Fruit fly (Drosophila melanogaster) whole organism, embryonic: ENCODE results near the gene CG15530.

Experiments
- Atf6 ChIP-seq: fragments of 200-800 bp; sonication (Bioruptor generic); IDR thresholded peaks from 2 replicates; pipeline ENCODE4 v1.3.6; 2022; ENCODE audit warnings: missing biosample characterization, missing genetic modification characterization
- Awh ChIP-seq: fragments of 200-800 bp; sonication (Bioruptor generic); IDR thresholded peaks from 2 replicates; pipeline ENCODE4, ENCODE4 v1.3.6; 2022; ENCODE audit warnings: missing biosample characterization, missing genetic modification characterization
- Bgb ChIP-seq: fragments of 200-800 bp; sonication (Bioruptor generic); IDR thresholded peaks from 2 replicates; pipeline ENCODE4 v1.3.6; 2022; ENCODE audit warnings: missing biosample characterization, missing genetic modification characterization; ENCODE audit not compliant: partially characterized antibody
- BtbVII ChIP-seq: fragments of 200-800 bp; sonication (Bioruptor generic); optimal IDR thresholded peaks from 3 replicates; lab custom pipeline; 2017; ENCODE audit warnings: missing biosample characterization, mild to moderate bottlenecking, missing genetic modification characterization
- C15 ChIP-seq: fragments of 200-800 bp; sonication (Bioruptor generic); IDR thresholded peaks from 3 replicates; pipeline ENCODE4 v1.3.6; 2022; ENCODE audit warnings: missing biosample characterization, missing genetic modification characterization
- CG10431 ChIP-seq: fragments of 200-800 bp; sonication (Bioruptor generic); optimal IDR thresholded peaks from 3 replicates; lab custom pipeline; 2018; ENCODE audit warnings: missing biosample characterization, mild to moderate bottlenecking, missing genetic modification characterization
- CG11085 ChIP-seq: fragments of 200-800 bp; sonication (Bioruptor generic); IDR thresholded peaks from 2 replicates; pipeline ENCODE4 v1.3.6; 2022; ENCODE audit warnings: missing biosample characterization, missing genetic modification characterization
- CG11695 ChIP-seq: fragments of 200-800 bp; sonication (Bioruptor generic); IDR thresholded peaks from 3 replicates; pipeline ENCODE4 v1.3.6; 2022; ENCODE audit warnings: missing biosample characterization, missing genetic modification characterization
- CG12299 ChIP-seq: fragments of 200-800 bp; sonication (Bioruptor generic); optimal IDR thresholded peaks from 2 replicates; lab custom pipeline; 2018; ENCODE audit warnings: missing biosample characterization, mild to moderate bottlenecking, missing genetic modification characterization
- CG12391 ChIP-seq: fragments of 200-800 bp; sonication (Bioruptor generic); optimal IDR thresholded peaks from 3 replicates; lab custom pipeline; 2018; ENCODE audit warnings: missing biosample characterization, mild to moderate bottlenecking, missing genetic modification characterization, moderate library complexity
- CG12769 ChIP-seq: fragments of 200-800 bp; sonication (Bioruptor generic); optimal IDR thresholded peaks from 2 replicates; lab custom pipeline; 2019; ENCODE audit warnings: missing biosample characterization, mild to moderate bottlenecking, missing genetic modification characterization, moderate library complexity
- CG13287 ChIP-seq: fragments of 200-800 bp; sonication (Bioruptor generic); IDR thresholded peaks from 2 replicates; pipeline ENCODE4 v1.3.6; 2022; ENCODE audit warnings: missing biosample characterization, missing genetic modification characterization; ENCODE audit not compliant: partially characterized antibody
- CG14965 ChIP-seq: fragments of 200-800 bp; sonication (Bioruptor generic); optimal IDR thresholded peaks from 2 replicates; lab custom pipeline; 2016; ENCODE audit warnings: missing biosample characterization, missing genetic modification characterization, borderline replicate concordance
- CG1603 ChIP-seq: fragments of 200-800 bp; sonication (Bioruptor generic); optimal IDR thresholded peaks from 2 replicates; lab custom pipeline; 2019; ENCODE audit warnings: missing biosample characterization, mild to moderate bottlenecking, missing genetic modification characterization, moderate library complexity
- CG16813 ChIP-seq: fragments of 200-800 bp; sonication (Bioruptor generic); IDR thresholded peaks from 3 replicates; pipeline ENCODE4 v1.3.6; 2022; ENCODE audit warnings: missing biosample characterization, missing genetic modification characterization; ENCODE audit not compliant: partially characterized antibody
- CG17186 ChIP-seq: fragments of 200-800 bp; sonication (Bioruptor generic); optimal IDR thresholded peaks from 3 replicates; lab custom pipeline; 2017; ENCODE audit warnings: missing biosample characterization, missing genetic modification reagents, missing genetic modification characterization
- CG1792 ChIP-seq: fragments of 200-800 bp; sonication (Bioruptor generic); optimal IDR thresholded peaks from 2 replicates; lab custom pipeline; 2016; ENCODE audit warnings: missing biosample characterization, missing genetic modification characterization
- CG18262 ChIP-seq: fragments of 200-800 bp; optimal IDR thresholded peaks from 3 replicates; lab custom pipeline; 2019; ENCODE audit warnings: missing biosample characterization, mild to moderate bottlenecking, missing genetic modification characterization, moderate library complexity
- CG2116 ChIP-seq: fragments of 200-800 bp; sonication (Bioruptor generic); optimal IDR thresholded peaks from 3 replicates; lab custom pipeline; 2018; ENCODE audit warnings: missing biosample characterization, mild to moderate bottlenecking, missing genetic modification characterization
- CG3281 ChIP-seq: fragments of 200-800 bp; sonication (Bioruptor generic); optimal IDR thresholded peaks from 3 replicates; lab custom pipeline; 2017; ENCODE audit warnings: missing biosample characterization, mild to moderate bottlenecking, missing genetic modification characterization
- CG4854 ChIP-seq: fragments of 200-800 bp; sonication (Bioruptor generic); optimal IDR thresholded peaks from 2 replicates; lab custom pipeline; 2016; ENCODE audit warnings: missing biosample characterization, missing genetic modification characterization, inconsistent platforms
- CG5245 ChIP-seq: fragments of 200-800 bp; sonication (Bioruptor generic); optimal IDR thresholded peaks from 3 replicates; lab custom pipeline; 2016; ENCODE audit warnings: missing biosample characterization, missing genetic modification characterization
- CG7372 ChIP-seq: fragments of 200-800 bp; sonication (Bioruptor generic); IDR thresholded peaks from 2 replicates; pipeline ENCODE4 v1.3.6; 2022; ENCODE audit warnings: missing biosample characterization, missing genetic modification characterization
- CG7963 ChIP-seq: fragments of 200-800 bp; sonication (Bioruptor generic); IDR thresholded peaks from 3 replicates; pipeline ENCODE4 v1.3.6; 2022; ENCODE audit warnings: missing biosample characterization, missing genetic modification characterization; ENCODE audit not compliant: partially characterized antibody
- CG9609 ChIP-seq: fragments of 200-800 bp; sonication (Bioruptor generic); optimal IDR thresholded peaks from 3 replicates; lab custom pipeline; 2016; ENCODE audit warnings: missing biosample characterization, missing genetic modification characterization
- CG9932 ChIP-seq: fragments of 200-800 bp; sonication (Bioruptor generic); IDR thresholded peaks from 2 replicates; pipeline ENCODE4 v1.3.6; 2022; ENCODE audit warnings: missing biosample characterization, missing genetic modification characterization
- CrebB ChIP-seq: fragments of 200-800 bp; sonication (Bioruptor generic); optimal IDR thresholded peaks from 3 replicates; lab custom pipeline; 2018; ENCODE audit warnings: missing biosample characterization, mild to moderate bottlenecking, missing genetic modification characterization
- ERR ChIP-seq: fragments of 200-800 bp; sonication (Bioruptor generic); optimal IDR thresholded peaks from 2 replicates; lab custom pipeline; 2016; ENCODE audit warnings: missing biosample characterization, missing genetic modification characterization
- Eip74EF ChIP-seq, 2 experiments: fragments of 200-800 bp in 1 of 2; fragments of >200 bp in 1 of 2; sonication (Bioruptor generic) in 1 of 2; optimal IDR thresholded peaks; 2 replicates each; lab custom pipeline; 2017 to 2019; ENCODE audit warnings: missing biosample characterization in 2 of 2, missing genetic modification characterization in 2 of 2, mild to moderate bottlenecking in 1 of 2, moderate library complexity in 1 of 2
- Fer3 ChIP-seq: fragments of 200-800 bp; sonication (Bioruptor generic); optimal IDR thresholded peaks from 2 replicates; lab custom pipeline; 2018; ENCODE audit warnings: missing biosample characterization, mild to moderate bottlenecking, missing genetic modification characterization, moderate library complexity
- Lhr ChIP-seq: fragments of 200-800 bp; sonication (Bioruptor generic); optimal IDR thresholded peaks from 3 replicates; lab custom pipeline; 2017; ENCODE audit warnings: mild to moderate bottlenecking, missing biosample characterization, missing genetic modification reagents, missing genetic modification characterization
- Mes4 ChIP-seq: fragments of 200-800 bp; sonication (Bioruptor generic); optimal IDR thresholded peaks from 2 replicates; lab custom pipeline; 2016; ENCODE audit warnings: missing biosample characterization, missing genetic modification characterization
- PHDP ChIP-seq: fragments of 200-800 bp; sonication (Bioruptor generic); optimal IDR thresholded peaks from 3 replicates; lab custom pipeline; 2018; ENCODE audit warnings: missing biosample characterization, mild to moderate bottlenecking, missing genetic modification characterization, moderate library complexity
- Six4 ChIP-seq: fragments of 200-800 bp; sonication (Bioruptor generic); optimal IDR thresholded peaks from 2 replicates; lab custom pipeline; 2016; ENCODE audit warnings: missing biosample characterization, missing genetic modification characterization
- Usf ChIP-seq: fragments of 200-800 bp; sonication (Bioruptor generic); optimal IDR thresholded peaks from 2 replicates; lab custom pipeline; 2017; ENCODE audit warnings: missing genotype, missing biosample characterization, missing genetic modification characterization
- aop ChIP-seq: fragments of 200-800 bp; sonication (Bioruptor generic); IDR thresholded peaks from 2 replicates; pipeline ENCODE4 v1.3.6; 2022; ENCODE audit warnings: missing biosample characterization, missing genetic modification characterization
- ara ChIP-seq: fragments of 200-800 bp; sonication (Bioruptor generic); IDR thresholded peaks from 2 replicates; pipeline ENCODE4 v1.3.6; 2022; ENCODE audit warnings: missing biosample characterization, missing genetic modification characterization
- chif ChIP-seq, 2 experiments: fragments of 200-800 bp; sonication (Bioruptor generic); optimal IDR thresholded peaks; 3 replicates each; lab custom pipeline; 2016; ENCODE audit warnings: missing biosample characterization in 2 of 2, missing genetic modification characterization in 2 of 2
- dati ChIP-seq: fragments of 200-800 bp; sonication (Bioruptor generic); IDR thresholded peaks from 2 replicates; pipeline ENCODE4 v1.3.6; 2022; ENCODE audit warnings: missing biosample characterization, missing genetic modification characterization
- disco-r ChIP-seq: fragments of 200-800 bp; sonication (Bioruptor generic); optimal IDR thresholded peaks from 2 replicates; lab custom pipeline; 2016; ENCODE audit warnings: missing biosample characterization, missing genetic modification characterization
- fru ChIP-seq: fragments of >200 bp; optimal IDR thresholded peaks from 2 replicates; lab custom pipeline; 2017
- sc ChIP-seq, 3 experiments: fragments of >200 bp in 2 of 3; fragments of 200-800 bp in 1 of 3; sonication (Bioruptor generic) in 1 of 3; optimal IDR thresholded peaks; 2 replicates in 2 of 3; 3 replicates in 1 of 3; lab custom pipeline; 2017; ENCODE audit warnings: mild to moderate bottlenecking in 1 of 3, missing biosample characterization in 1 of 3, missing genetic modification characterization in 1 of 3, missing genetic modification reagents in 1 of 3
- scrt ChIP-seq: fragments of 200-800 bp; sonication (Bioruptor generic); optimal IDR thresholded peaks from 2 replicates; lab custom pipeline; 2018; ENCODE audit warnings: missing biosample characterization, mild to moderate bottlenecking, missing genetic modification characterization, moderate library complexity
- sens-2 ChIP-seq: fragments of 200-800 bp; sonication (Bioruptor generic); IDR thresholded peaks from 2 replicates; pipeline ENCODE4 v1.3.6; 2022; ENCODE audit warnings: missing biosample characterization, missing genetic modification characterization
- slp2 ChIP-seq: fragments of 200-800 bp; sonication (Bioruptor generic); optimal IDR thresholded peaks from 2 replicates; lab custom pipeline; 2016; ENCODE audit warnings: missing biosample characterization, missing genetic modification characterization
- tna ChIP-seq: fragments of 200-800 bp; sonication (Bioruptor generic); IDR thresholded peaks from 2 replicates; pipeline ENCODE4 v1.3.6; 2022; ENCODE audit warnings: missing biosample characterization, missing genetic modification characterization; ENCODE audit not compliant: partially characterized antibody
- ttk ChIP-seq: fragments of 200-800 bp; sonication (Bioruptor generic); IDR thresholded peaks from 2 replicates; pipeline ENCODE4 v2.1.2; 2022; ENCODE audit warnings: missing biosample characterization, missing genetic modification characterization
- vnd ChIP-seq: fragments of 200-800 bp; sonication (Bioruptor generic); IDR thresholded peaks from 3 replicates; pipeline ENCODE4 v1.3.6; 2022; ENCODE audit warnings: missing biosample characterization, missing genetic modification characterization; ENCODE audit not compliant: partially characterized antibody
- wor ChIP-seq: fragments of 200-800 bp; sonication (Bioruptor generic); IDR thresholded peaks from 2 replicates; pipeline ENCODE4 v1.3.6; 2022; ENCODE audit warnings: missing biosample characterization, missing genetic modification characterization
- z ChIP-seq: fragments of 200-800 bp; sonication (Bioruptor generic); IDR thresholded peaks from 3 replicates; pipeline ENCODE4 v1.3.6; 2022; ENCODE audit warnings: missing biosample characterization, missing genetic modification characterization

Gene CG15530

dm6 chr3R:30164162-30164561 lies 13.5 kb upstream of the CG15530 start (continued):
- TF ChIP-seq CG1603 = peak; percentile 51
- peak; percentile 9 for TF ChIP-seq PHDP
- no peak for TF ChIP-seq CG9932 (GFP tag; lab: Robert Waterston, UW)
- no peak for TF ChIP-seq z (GFP tag; lab: Robert Waterston, UW)
- 0 out of 2 replicates have a peak, but pooled peaks have one; percentile 31 for TF ChIP-seq Atf6
- no peak for TF ChIP-seq CrebB (tag; lab: Kevin White, UChicago)
- no peak for TF ChIP-seq CG5245 (GFP tag; lab: Kevin White, UChicago)
- TF ChIP-seq dati = no peak
- TF ChIP-seq CG9609 = no peak
- no peak for TF ChIP-seq sc (optimal IDR thresholded peaks at IDR 0.05; lab: Kevin White, UChicago)
- TF ChIP-seq sc (GFP tag; optimal IDR thresholded peaks at IDR 0.05; lab: Kevin White, UChicago) = no peak
- peak; percentile 48; the same call in 1 of the 2 replicates for TF ChIP-seq ara (GFP tag; lab: Robert Waterston, UW)
- TF ChIP-seq Fer3 = no peak
- TF ChIP-seq C15 (GFP tag; lab: Robert Waterston, UW) = no peak
- TF ChIP-seq Eip74EF (GFP tag; optimal IDR thresholded peaks at IDR 0.05; lab: Kevin White, UChicago) = peak in 1 of 2 experiments; percentile 42
- no peak for TF ChIP-seq CG3281 (GFP tag; lab: Kevin White, UChicago)
- no peak for TF ChIP-seq Bgb (GFP tag; lab: Robert Waterston, UW)
- TF ChIP-seq CG11695 = 0 out of 3 replicates have a peak, but pooled peaks have one; percentile 12
- TF ChIP-seq tna = no peak
- TF ChIP-seq slp2 = peak; percentile 17
- TF ChIP-seq CG11085 (GFP tag; lab: Robert Waterston, UW) = no peak
- no peak for TF ChIP-seq scrt (GFP tag; lab: Kevin White, UChicago)
- TF ChIP-seq CG18262 (tag; lab: Kevin White, UChicago) = peak; percentile 40
- TF ChIP-seq chif (GFP tag; optimal IDR thresholded peaks at IDR 0.05; lab: Kevin White, UChicago) = peak; percentile 14 to 18
- no peak for TF ChIP-seq vnd (GFP tag; lab: Robert Waterston, UW)
- TF ChIP-seq Six4 (GFP tag; lab: Kevin White, UChicago) = no peak
- TF ChIP-seq CG1792 (GFP tag; lab: Kevin White, UChicago) = no peak
- peak; percentile 34; the same call in 1 of the 2 replicates for TF ChIP-seq Awh (GFP tag; lab: Robert Waterston, UW)
- TF ChIP-seq CG12391 (tag; lab: Kevin White, UChicago) = peak; percentile 5
- no peak for TF ChIP-seq CG17186 (GFP tag; lab: Kevin White, UChicago)
- TF ChIP-seq CG13287 (GFP tag; lab: Robert Waterston, UW) = no peak
- no peak for TF ChIP-seq Usf (GFP tag; lab: Kevin White, UChicago)
- no peak for TF ChIP-seq disco-r
- TF ChIP-seq CG10431 (GFP tag; lab: Kevin White, UChicago) = no peak
- no peak for TF ChIP-seq CG12299
- TF ChIP-seq fru (lab: Kevin White, UChicago) = no peak
- TF ChIP-seq CG16813 (GFP tag; lab: Robert Waterston, UW) = no peak
- no peak for TF ChIP-seq CG4854
- no peak for TF ChIP-seq ERR
- peak; percentile 50 for TF ChIP-seq wor (GFP tag; lab: Robert Waterston, UW)
- no peak for TF ChIP-seq CG12769 (tag; lab: Kevin White, UChicago)
- no peak for TF ChIP-seq aop (GFP tag; lab: Robert Waterston, UW)
- no peak for TF ChIP-seq BtbVII (GFP tag; lab: Kevin White, UChicago)
- no peak for TF ChIP-seq Mes4 (GFP tag; lab: Kevin White, UChicago)
- TF ChIP-seq CG7963 (GFP tag; lab: Robert Waterston, UW) = no peak
- TF ChIP-seq CG7372 (GFP tag; lab: Robert Waterston, UW) = no peak
- peak; percentile 48 for TF ChIP-seq ttk (GFP tag; lab: Robert Waterston, UW)
- TF ChIP-seq CG2116 (GFP tag; lab: Kevin White, UChicago) = no peak
- no peak for TF ChIP-seq CG14965 (GFP tag; lab: Kevin White, UChicago)
- no peak for TF ChIP-seq sens-2 (GFP tag; lab: Robert Waterston, UW)
- TF ChIP-seq Lhr (GFP tag; lab: Kevin White, UChicago) = no peak
